Fruit fly (Drosophila melanogaster) whole organism, embryonic: ENCODE data around the gene Coq7.

Experiments
- Abd-B ChIP-seq: fragments of 200-800 bp; sonication (Bioruptor generic); optimal IDR thresholded peaks from 2 replicates; lab custom pipeline; 2018; ENCODE audit warnings: missing biosample characterization, mild to moderate bottlenecking, missing genetic modification characterization, moderate library complexity
- B-H1 ChIP-seq: fragments of 200-800 bp; sonication (Bioruptor generic); IDR thresholded peaks from 3 replicates; pipeline ENCODE4 v1.3.6; 2022; ENCODE audit warnings: missing biosample characterization, missing genetic modification characterization
- Bteb2 ChIP-seq: fragments of 200-800 bp; sonication (Bioruptor generic); optimal IDR thresholded peaks from 2 replicates; lab custom pipeline; 2016; ENCODE audit warnings: missing biosample characterization, missing genetic modification characterization
- CG11247 ChIP-seq: fragments of 200-800 bp; sonication (Bioruptor generic); IDR thresholded peaks from 2 replicates; pipeline ENCODE4 v1.3.6; 2022; ENCODE audit warnings: missing biosample characterization, missing genetic modification characterization
- CG11560 ChIP-seq: fragments of 200-800 bp; sonication (Bioruptor generic); IDR thresholded peaks from 3 replicates; pipeline ENCODE4 v1.3.6; 2022; ENCODE audit warnings: missing biosample characterization, missing genetic modification characterization
- CG13894 ChIP-seq: fragments of 200-800 bp; sonication (Bioruptor generic); optimal IDR thresholded peaks from 3 replicates; lab custom pipeline; 2018; ENCODE audit warnings: missing biosample characterization, mild to moderate bottlenecking, missing genetic modification characterization, moderate library complexity
- CG14710 ChIP-seq: fragments of 200-800 bp; sonication (Bioruptor generic); optimal IDR thresholded peaks from 3 replicates; lab custom pipeline; 2019; ENCODE audit warnings: missing biosample characterization, mild to moderate bottlenecking, missing genetic modification characterization, moderate library complexity
- CG14860 ChIP-seq: fragments of 200-800 bp; sonication (Bioruptor generic); IDR thresholded peaks from 3 replicates; pipeline ENCODE4 v1.3.6; 2022; ENCODE audit warnings: missing biosample characterization, missing genetic modification characterization; ENCODE audit not compliant: partially characterized antibody
- CG16779 ChIP-seq: fragments of 200-800 bp; sonication (Bioruptor generic); IDR thresholded peaks from 2 replicates; pipeline ENCODE4 v1.3.6; 2022; ENCODE audit warnings: missing biosample characterization, missing genetic modification characterization
- CG16813 ChIP-seq: fragments of 200-800 bp; sonication (Bioruptor generic); IDR thresholded peaks from 3 replicates; pipeline ENCODE4 v1.3.6; 2022; ENCODE audit warnings: missing biosample characterization, missing genetic modification characterization; ENCODE audit not compliant: partially characterized antibody
- CG16815 ChIP-seq: fragments of 200-800 bp; sonication (Bioruptor generic); optimal IDR thresholded peaks from 3 replicates; lab custom pipeline; 2017; ENCODE audit warnings: missing biosample characterization, mild to moderate bottlenecking, missing genetic modification characterization
- CG18764 ChIP-seq: fragments of 200-800 bp; sonication (Bioruptor generic); optimal IDR thresholded peaks from 3 replicates; lab custom pipeline; 2016; ENCODE audit warnings: missing biosample characterization, missing genetic modification characterization
- CG2116 ChIP-seq: fragments of 200-800 bp; sonication (Bioruptor generic); optimal IDR thresholded peaks from 3 replicates; lab custom pipeline; 2018; ENCODE audit warnings: missing biosample characterization, mild to moderate bottlenecking, missing genetic modification characterization
- CG2199 ChIP-seq: fragments of 200-800 bp; sonication (Bioruptor generic); IDR thresholded peaks from 3 replicates; pipeline ENCODE4 v1.3.6; 2022; ENCODE audit warnings: missing biosample characterization, missing genetic modification characterization
- CG4404 ChIP-seq: fragments of 200-800 bp; sonication (Bioruptor generic); IDR thresholded peaks from 2 replicates; pipeline ENCODE4 v1.3.6; 2022; ENCODE audit warnings: missing biosample characterization, missing genetic modification characterization
- CG5180 ChIP-seq: fragments of 200-800 bp; sonication (Bioruptor generic); optimal IDR thresholded peaks from 3 replicates; lab custom pipeline; 2017; ENCODE audit warnings: missing biosample characterization, missing genetic modification characterization, mild to moderate bottlenecking, moderate library complexity, missing genetic modification reagents
- CG6254 ChIP-seq: fragments of 200-800 bp; sonication (Bioruptor generic); optimal IDR thresholded peaks from 3 replicates; lab custom pipeline; 2017; ENCODE audit warnings: mild to moderate bottlenecking, missing biosample characterization, missing genetic modification reagents, missing genetic modification characterization
- CG7357 ChIP-seq: fragments of 200-800 bp; sonication (Bioruptor generic); IDR thresholded peaks from 3 replicates; pipeline ENCODE4 v1.3.6; 2022; ENCODE audit warnings: missing biosample characterization, missing genetic modification characterization
- CG7839 ChIP-seq: fragments of 200-800 bp; sonication (Bioruptor generic); optimal IDR thresholded peaks from 3 replicates; lab custom pipeline; 2018; ENCODE audit warnings: missing biosample characterization, mild to moderate bottlenecking, missing genetic modification characterization, moderate library complexity
- CG7928 ChIP-seq: fragments of 200-800 bp; sonication (Bioruptor generic); optimal IDR thresholded peaks from 2 replicates; lab custom pipeline; 2017; ENCODE audit warnings: missing biosample characterization, mild to moderate bottlenecking, missing genetic modification characterization
- CG8388 ChIP-seq: fragments of 200-800 bp; sonication (Bioruptor generic); optimal IDR thresholded peaks from 2 replicates; lab custom pipeline; 2019; ENCODE audit warnings: missing biosample characterization, mild to moderate bottlenecking, missing genetic modification characterization, moderate library complexity
- CG9609 ChIP-seq: fragments of 200-800 bp; sonication (Bioruptor generic); optimal IDR thresholded peaks from 3 replicates; lab custom pipeline; 2016; ENCODE audit warnings: missing biosample characterization, missing genetic modification characterization
- CkIIα-i1 ChIP-seq: fragments of 200-800 bp; sonication (Bioruptor generic); IDR thresholded peaks from 2 replicates; pipeline ENCODE4 v1.3.6; 2022; ENCODE audit warnings: missing biosample characterization, missing genetic modification characterization
- Deaf1 ChIP-seq: fragments of 200-800 bp; optimal IDR thresholded peaks from 3 replicates; lab custom pipeline; 2019; ENCODE audit warnings: missing biosample characterization, mild to moderate bottlenecking, missing genetic modification characterization, moderate library complexity
- HHEX ChIP-seq: fragments of 200-800 bp; sonication (Bioruptor generic); optimal IDR thresholded peaks from 3 replicates; lab custom pipeline; 2017; ENCODE audit warnings: missing biosample characterization, mild to moderate bottlenecking, missing genetic modification characterization, missing genetic modification reagents
- Hr3 ChIP-seq: fragments of 200-800 bp; sonication (Bioruptor generic); optimal IDR thresholded peaks from 3 replicates; lab custom pipeline; 2016; ENCODE audit warnings: missing biosample characterization, missing genetic modification characterization
- Hr78 ChIP-seq, 2 experiments: fragments of 200-800 bp in 1 of 2; fragments of >200 bp in 1 of 2; sonication (Bioruptor generic) in 1 of 2; optimal IDR thresholded peaks; 2 replicates each; lab custom pipeline; 2017 to 2019; ENCODE audit warnings: missing biosample characterization in 2 of 2, missing genetic modification characterization in 2 of 2, mild to moderate bottlenecking in 1 of 2, moderate library complexity in 1 of 2
- Poxn ChIP-seq: fragments of 200-800 bp; sonication (Bioruptor generic); IDR thresholded peaks from 2 replicates; pipeline ENCODE4 v1.3.6; 2022; ENCODE audit warnings: missing biosample characterization, missing genetic modification characterization
- ab ChIP-seq: fragments of 200-800 bp; sonication (Bioruptor generic); optimal IDR thresholded peaks from 2 replicates; lab custom pipeline; 2016; ENCODE audit warnings: missing biosample characterization, missing genetic modification characterization
- ash1 ChIP-seq: fragments of 200-800 bp; sonication (Bioruptor generic); optimal IDR thresholded peaks from 2 replicates; lab custom pipeline; 2018; ENCODE audit warnings: missing biosample characterization, mild to moderate bottlenecking, missing genetic modification characterization
- bowl ChIP-seq: fragments of 200-800 bp; sonication (Bioruptor generic); IDR thresholded peaks from 2 replicates; pipeline ENCODE4 v1.3.6; 2022; ENCODE audit warnings: missing biosample characterization, missing genetic modification characterization
- chm ChIP-seq: fragments of 200-800 bp; sonication (Bioruptor generic); IDR thresholded peaks from 2 replicates; pipeline ENCODE4 v1.3.6; 2022; ENCODE audit warnings: missing biosample characterization, missing genetic modification characterization
- crp ChIP-seq, 2 experiments: fragments of 200-800 bp; sonication (Bioruptor generic); optimal IDR thresholded peaks; 2 replicates in 1 of 2; 3 replicates in 1 of 2; lab custom pipeline; 2017; ENCODE audit warnings: missing biosample characterization in 2 of 2, missing genetic modification characterization in 2 of 2, mild to moderate bottlenecking in 1 of 2, moderate library complexity in 1 of 2
- dan ChIP-seq: fragments of 200-800 bp; sonication (Bioruptor generic); IDR thresholded peaks from 2 replicates; pipeline ENCODE4 v1.3.6; 2022; ENCODE audit warnings: missing biosample characterization, missing genetic modification characterization
- dm ChIP-seq: fragments of 200-800 bp; sonication (Bioruptor generic); optimal IDR thresholded peaks from 3 replicates; lab custom pipeline; 2016; ENCODE audit warnings: missing biosample characterization, missing genetic modification characterization
- eyg ChIP-seq: fragments of 200-800 bp; sonication (Bioruptor generic); optimal IDR thresholded peaks from 3 replicates; lab custom pipeline; 2016; ENCODE audit warnings: missing biosample characterization, missing genetic modification characterization
- grn ChIP-seq: fragments of 200-800 bp; sonication (Bioruptor generic); optimal IDR thresholded peaks from 3 replicates; lab custom pipeline; 2017; ENCODE audit warnings: missing biosample characterization, missing genetic modification characterization
- h ChIP-seq: fragments of >200 bp; optimal IDR thresholded peaks from 2 replicates; lab custom pipeline; 2017
- her ChIP-seq: fragments of 200-800 bp; sonication (Bioruptor generic); optimal IDR thresholded peaks from 2 replicates; lab custom pipeline; 2016; ENCODE audit warnings: missing biosample characterization, missing genetic modification characterization
- kah ChIP-seq: fragments of 200-800 bp; sonication (Bioruptor generic); optimal IDR thresholded peaks from 2 replicates; lab custom pipeline; 2018; ENCODE audit warnings: missing biosample characterization, mild to moderate bottlenecking, missing genetic modification characterization
- lmd ChIP-seq: fragments of 200-800 bp; sonication (Bioruptor generic); IDR thresholded peaks from 2 replicates; pipeline ENCODE4 v1.3.6; 2022; ENCODE audit warnings: missing biosample characterization, missing genetic modification characterization
- luna ChIP-seq: fragments of 200-800 bp; sonication (Bioruptor generic); optimal IDR thresholded peaks from 2 replicates; lab custom pipeline; 2016; ENCODE audit warnings: missing biosample characterization, missing genetic modification characterization
- org-1 ChIP-seq: fragments of 200-800 bp; sonication (Bioruptor generic); optimal IDR thresholded peaks from 2 replicates; lab custom pipeline; 2017; ENCODE audit warnings: missing biosample characterization, missing genetic modification characterization
- ro ChIP-seq: fragments of 200-800 bp; sonication (Bioruptor generic); IDR thresholded peaks from 2 replicates; pipeline ENCODE4 v1.3.6; 2022; ENCODE audit warnings: missing biosample characterization, missing genetic modification characterization
- salm ChIP-seq: fragments of 200-800 bp; sonication (Bioruptor generic); optimal IDR thresholded peaks from 2 replicates; lab custom pipeline; 2018; ENCODE audit warnings: missing biosample characterization, mild to moderate bottlenecking, missing genetic modification characterization
- sc ChIP-seq, 3 experiments: fragments of >200 bp in 2 of 3; fragments of 200-800 bp in 1 of 3; sonication (Bioruptor generic) in 1 of 3; optimal IDR thresholded peaks; 2 replicates in 2 of 3; 3 replicates in 1 of 3; lab custom pipeline; 2017; ENCODE audit warnings: mild to moderate bottlenecking in 1 of 3, missing biosample characterization in 1 of 3, missing genetic modification characterization in 1 of 3, missing genetic modification reagents in 1 of 3
- tll ChIP-seq, 2 experiments: fragments of 200-800 bp in 1 of 2; fragments of >200 bp in 1 of 2; sonication (Bioruptor generic) in 1 of 2; optimal IDR thresholded peaks; 2 replicates each; lab custom pipeline; 2017 to 2019; ENCODE audit warnings: missing biosample characterization in 2 of 2, missing genetic modification characterization in 2 of 2, mild to moderate bottlenecking in 1 of 2, moderate library complexity in 1 of 2
- vfl ChIP-seq: fragments of 200-800 bp; sonication (Bioruptor generic); optimal IDR thresholded peaks from 2 replicates; lab custom pipeline; 2016; ENCODE audit warnings: missing biosample characterization, missing genetic modification characterization
- wdn ChIP-seq: fragments of 200-800 bp; sonication (Bioruptor generic); IDR thresholded peaks from 2 replicates; pipeline ENCODE4 v1.3.6; 2022; ENCODE audit warnings: missing biosample characterization, missing genetic modification characterization
- zf30C ChIP-seq: fragments of 200-800 bp; sonication (Bioruptor generic); optimal IDR thresholded peaks from 3 replicates; lab custom pipeline; 2018; ENCODE audit warnings: missing biosample characterization, mild to moderate bottlenecking, missing genetic modification characterization

Gene Coq7

DNA sequence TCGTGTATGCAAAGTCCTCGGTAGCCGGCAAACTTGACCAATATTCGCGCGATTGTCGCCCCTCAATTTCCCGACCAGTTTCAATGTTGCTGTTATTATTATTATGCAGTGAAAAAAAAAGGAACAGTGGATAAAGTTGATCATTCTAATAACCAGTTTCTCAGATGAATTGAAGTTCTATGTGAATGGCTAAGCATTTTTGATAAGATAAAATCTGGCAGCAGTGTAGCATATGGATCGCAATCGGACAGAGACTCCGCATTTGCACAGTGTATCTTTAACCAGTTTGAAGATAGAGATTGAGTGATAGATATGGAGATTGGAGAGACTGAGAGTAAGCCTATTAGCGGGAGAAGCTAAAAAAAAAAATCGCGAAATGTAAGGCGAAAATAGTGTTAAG, 22.4 kb downstream of the Coq7 start (continued):
- TF ChIP-seq CG7839 (tag; lab: Kevin White, UChicago) (peak; percentile 79), CG16779 (peak; percentile 37; the same call in 1 of the 2 replicates), CG4404 (GFP tag; lab: Robert Waterston, UW) (no peak), sc (optimal IDR thresholded peaks at IDR 0.05; lab: Kevin White, UChicago) (no peak), sc (GFP tag; optimal IDR thresholded peaks at IDR 0.05; lab: Kevin White, UChicago) (no peak), CG7928 (GFP tag; lab: Kevin White, UChicago) (no peak), salm (tag; lab: Kevin White, UChicago) (peak; percentile 42), luna (GFP tag; lab: Kevin White, UChicago) (peak; percentile 7), wdn (GFP tag; lab: Robert Waterston, UW) (peak; percentile 78), Bteb2 (GFP tag; lab: Kevin White, UChicago) (peak; percentile 64), grn (GFP tag; lab: Kevin White, UChicago) (peak; percentile 67), CG11560 (tag; lab: Robert Waterston, UW) (peak; percentile 53; the same call in 1 of the 3 replicates), CG7357 (peak; percentile 43; the same call in 1 of the 3 replicates), vfl (peak; percentile 35), crp (GFP tag; optimal IDR thresholded peaks at IDR 0.05; lab: Kevin White, UChicago) (no peak), ab (peak; percentile 17), CkIIα-i1 (GFP tag; lab: Robert Waterston, UW) (peak; percentile 40; the same call in 1 of the 2 replicates), dm (GFP tag; lab: Kevin White, UChicago) (peak; percentile 24), B-H1 (peak; percentile 62), CG14710 (tag; lab: Kevin White, UChicago) (no peak), h (no peak), lmd (GFP tag; lab: Robert Waterston, UW) (peak; percentile 82), CG8388 (GFP tag; lab: Kevin White, UChicago) (peak; percentile 55), CG13894 (peak; percentile 47), ro (GFP tag; lab: Robert Waterston, UW) (no peak), HHEX (GFP tag; lab: Kevin White, UChicago) (peak; percentile 67), chm (GFP tag; lab: Robert Waterston, UW) (peak; percentile 59; the same call in 1 of the 2 replicates), Deaf1 (tag; lab: Kevin White, UChicago) (peak; percentile 1), ash1 (no peak), Abd-B (peak; percentile 58), CG16813 (GFP tag; lab: Robert Waterston, UW) (no peak), bowl (0 out of 2 replicates have a peak, but pooled peaks have one; percentile 30), CG2116 (GFP tag; lab: Kevin White, UChicago) (no peak), her (GFP tag; lab: Kevin White, UChicago) (peak; percentile 83), CG18764 (GFP tag; lab: Kevin White, UChicago) (peak; percentile 42), CG11247 (GFP tag; lab: Robert Waterston, UW) (peak; percentile 56), CG5180 (GFP tag; lab: Kevin White, UChicago) (peak; percentile 36), eyg (GFP tag; lab: Kevin White, UChicago) (peak; percentile 55), org-1 (GFP tag; lab: Kevin White, UChicago) (peak; percentile 52), Hr78 (GFP tag; optimal IDR thresholded peaks at IDR 0.05; lab: Kevin White, UChicago) (no peak), CG9609 (GFP tag; lab: Kevin White, UChicago) (peak; percentile 70), dan (GFP tag; lab: Robert Waterston, UW) (no peak), zf30C (GFP tag; lab: Kevin White, UChicago) (no peak), tll (GFP tag; optimal IDR thresholded peaks at IDR 0.05; lab: Kevin White, UChicago) (no peak), CG6254 (no peak), Poxn (GFP tag; lab: Robert Waterston, UW) (no peak), CG16815 (no peak), Hr3 (GFP tag; lab: Kevin White, UChicago) (peak; percentile 49), CG2199 (GFP tag; lab: Robert Waterston, UW) (no peak), kah (GFP tag; lab: Kevin White, UChicago) (peak; percentile 49), CG14860 (GFP tag; lab: Robert Waterston, UW) (no peak)
